Fruit fly (Drosophila melanogaster) Kc167 (cell line): Measurements from ENCODE around the gene CG8312.

Source experiments
- Myc ChIP-seq: fragments of >200 bp; optimal IDR thresholded peaks from 2 replicates; lab custom pipeline; 2017; ENCODE audit warnings: missing external identifiers
- psq ChIP-seq: fragments of >200 bp; optimal IDR thresholded peaks from 2 replicates; lab custom pipeline; 2017; ENCODE audit warnings: missing external identifiers

- TF ChIP-seq Myc = no peak
- TF ChIP-seq psq (lab: Kevin White, UChicago) = no peak
Measured at dm6 chr3R:9613124-9613523, 22.0 kb downstream of the CG8312 start.
